Fruit fly (Drosophila melanogaster): ENCODE data around the gene Lip1.

The Lip1 gene

DNA sequence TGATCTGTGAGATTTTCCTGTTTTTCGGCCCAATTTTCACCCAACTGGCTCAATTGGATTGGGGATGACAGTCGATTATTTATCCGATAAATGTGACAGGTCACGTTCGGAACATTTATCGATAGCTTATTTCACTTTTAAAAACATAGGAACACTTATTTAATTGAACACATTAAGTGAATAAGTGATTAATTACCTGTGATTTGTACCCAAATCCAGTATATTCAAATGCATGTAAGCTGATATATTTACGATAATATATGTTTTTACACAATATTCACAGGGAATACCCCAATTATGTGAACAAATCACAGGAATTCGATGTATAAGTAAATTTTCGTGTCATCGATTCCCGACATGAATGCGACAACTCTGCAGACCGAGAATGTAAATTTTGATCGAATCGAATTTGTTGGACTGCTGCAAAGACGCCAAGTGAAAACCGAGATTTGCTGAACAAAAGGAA is 31.0 kb upstream of the Lip1 start, which contains the start of the genes EMC3 and Dpy-30L1 (continued):
- TF ChIP-seq CG3919 (GFP tag; optimal IDR thresholded peaks at IDR 0.05) (no peak), Hr39 (GFP tag; optimal IDR thresholded peaks at IDR 0.05) (peak; percentile 51), Gug (GFP tag; IDR thresholded peaks at IDR 0.05) (no peak), CG10631 (GFP tag; optimal IDR thresholded peaks at IDR 0.05) (no peak), CG8119 (GFP tag; IDR thresholded peaks at IDR 0.05) (no peak; the same call in 2 of the 3 replicates), acj6 (GFP tag; optimal IDR thresholded peaks at IDR 0.05) (no peak), CG11902 (GFP tag; optimal IDR thresholded peaks at IDR 0.05) (no peak), salr (GFP tag; optimal IDR thresholded peaks at IDR 0.05) (no peak), achi (GFP tag; optimal IDR thresholded peaks at IDR 0.05) (no peak), CG6808 (GFP tag; optimal IDR thresholded peaks at IDR 0.05) (no peak), CG34406 (GFP tag; optimal IDR thresholded peaks at IDR 0.05) (no peak), fd59A (GFP tag; optimal IDR thresholded peaks at IDR 0.05) (no peak), Hr4 (GFP tag; optimal IDR thresholded peaks at IDR 0.05) (peak; percentile 55), CG7368 (GFP tag; optimal IDR thresholded peaks at IDR 0.05) (no peak), CG8319 (GFP tag; optimal IDR thresholded peaks at IDR 0.05) (no peak), Hr38 (GFP tag; optimal IDR thresholded peaks at IDR 0.05) (no peak), CG15336 (GFP tag; IDR thresholded peaks at IDR 0.05) (peak; percentile 31; the same call in 1 of the 2 replicates), CG3032 (tag; optimal IDR thresholded peaks at IDR 0.05) (peak; percentile 58), CG4318 (GFP tag; optimal IDR thresholded peaks at IDR 0.05) (no peak), CG11762 (GFP tag; optimal IDR thresholded peaks at IDR 0.05; ENCODE audit: insufficient read depth) (peak; percentile 19), pdm3 (GFP tag; optimal IDR thresholded peaks at IDR 0.05) (no peak), CG10669 (GFP tag; optimal IDR thresholded peaks at IDR 0.05) (no peak), CG6792 (GFP tag; optimal IDR thresholded peaks at IDR 0.05) (no peak), CG8632 (GFP tag; optimal IDR thresholded peaks at IDR 0.05) (no peak), Eip78C (GFP tag) (peak; percentile 81), fd85E (GFP tag; optimal IDR thresholded peaks at IDR 0.05) (no peak), CG9139 (GFP tag; optimal IDR thresholded peaks at IDR 0.05) (no peak), spab (GFP tag; optimal IDR thresholded peaks at IDR 0.05) (no peak), net (GFP tag; optimal IDR thresholded peaks at IDR 0.05) (no peak)

DNA sequence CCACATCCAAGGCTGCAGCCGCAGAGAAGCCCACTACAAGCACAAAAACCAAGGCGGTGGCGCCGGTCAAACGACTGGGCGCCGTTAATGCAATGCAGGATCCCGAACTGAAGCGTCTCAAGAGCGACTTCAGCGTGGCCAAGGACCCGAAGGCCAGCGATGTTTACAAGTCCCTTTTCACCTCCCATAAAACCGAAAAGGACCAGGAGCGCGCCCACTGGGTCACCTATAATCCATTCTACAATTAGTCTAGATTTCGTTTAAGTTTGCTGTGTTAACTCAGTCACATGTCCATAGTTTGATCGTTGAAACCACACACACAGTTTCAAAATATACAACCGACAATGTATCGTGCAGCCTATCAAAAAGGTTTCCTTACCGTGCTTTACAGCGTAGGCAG is 28.6 kb upstream of the Lip1 start, which contains the start of gene CG17118:
CG17118 (plus strand) TSS at position 301 of the 400 bp plus-strand sequence.
- TF ChIP-seq CG11902 (GFP tag; optimal IDR thresholded peaks at IDR 0.05) = no peak
- TF ChIP-seq topi (GFP tag; optimal IDR thresholded peaks at IDR 0.05) = no peak
- no peak for TF ChIP-seq salr (GFP tag; optimal IDR thresholded peaks at IDR 0.05)
- no peak for TF ChIP-seq CG1621 (tag; optimal IDR thresholded peaks at IDR 0.05)
- TF ChIP-seq vri (GFP tag; optimal IDR thresholded peaks at IDR 0.05) = no peak
- TF ChIP-seq Sox14 (GFP tag; optimal IDR thresholded peaks at IDR 0.05) = no peak
- TF ChIP-seq Ets96B (tag; optimal IDR thresholded peaks at IDR 0.05) = no peak
- TF ChIP-seq OdsH (GFP tag; optimal IDR thresholded peaks at IDR 0.05) = no peak
- no peak for TF ChIP-seq cyc (GFP tag; optimal IDR thresholded peaks at IDR 0.05)
- TF ChIP-seq CG6808 (GFP tag; optimal IDR thresholded peaks at IDR 0.05) = no peak
- no peak for TF ChIP-seq Smox (GFP tag; optimal IDR thresholded peaks at IDR 0.05)
- no peak for TF ChIP-seq Blimp-1 (GFP tag; optimal IDR thresholded peaks at IDR 0.05)
- no peak for TF ChIP-seq fkh (GFP tag; optimal IDR thresholded peaks at IDR 0.05)

DNA sequence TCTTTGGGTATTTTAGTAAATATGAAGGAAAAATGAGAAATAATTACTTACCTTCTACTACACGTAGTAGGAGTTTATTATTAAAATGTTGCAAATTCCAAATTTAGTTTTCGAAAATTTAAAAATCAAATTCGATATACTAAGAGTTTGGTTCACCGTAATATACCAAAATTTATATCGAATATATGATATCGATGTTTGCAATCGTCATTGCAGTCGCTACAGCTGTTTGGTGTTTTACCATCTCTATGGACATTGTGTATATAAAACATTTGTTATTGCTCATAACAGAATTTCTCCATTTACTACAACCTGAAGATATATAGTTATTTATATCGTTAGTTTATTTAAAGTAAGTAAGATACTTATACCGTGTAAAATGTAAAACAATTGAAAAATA is 27.4 kb upstream of the Lip1 start, which contains the start of gene CG6443:
CG6443 (plus strand) TSS at position 228 of the 400 bp plus-strand sequence.
- TF ChIP-seq Gug (GFP tag; IDR thresholded peaks at IDR 0.05) (no peak), OdsH (GFP tag; optimal IDR thresholded peaks at IDR 0.05) (no peak), Hr4 (GFP tag; optimal IDR thresholded peaks at IDR 0.05) (no peak), cyc (GFP tag; optimal IDR thresholded peaks at IDR 0.05) (no peak), CG8319 (GFP tag; optimal IDR thresholded peaks at IDR 0.05) (no peak), CG9139 (GFP tag; optimal IDR thresholded peaks at IDR 0.05) (no peak), CG3032 (tag; optimal IDR thresholded peaks at IDR 0.05) (no peak), esn (GFP tag; optimal IDR thresholded peaks at IDR 0.05) (no peak), CG3919 (GFP tag; optimal IDR thresholded peaks at IDR 0.05) (no peak), Sox15 (GFP tag; optimal IDR thresholded peaks at IDR 0.05) (no peak), Ets21C (GFP tag; optimal IDR thresholded peaks at IDR 0.05) (no peak), CG8119 (GFP tag; IDR thresholded peaks at IDR 0.05) (no peak), Smox (GFP tag; optimal IDR thresholded peaks at IDR 0.05) (no peak), CG6808 (GFP tag; optimal IDR thresholded peaks at IDR 0.05) (no peak)
